Worm (Caenorhabditis elegans) whole organism, young adult: ENCODE results near the gene F55A11.8.

ENCODE experiments used
- C06A6.2 ChIP-seq: fragments of 200-800 bp; sonication (Bioruptor generic); conservative IDR thresholded peaks from 2 replicates; pipeline ENCODE4 v1.3.6; 2022; ENCODE audit warnings: missing genetic modification characterization, missing compliant biosample characterization
- C17E4.6 ChIP-seq: fragments of 200-800 bp; sonication (Bioruptor generic); IDR thresholded peaks from 2 replicates; pipeline ENCODE4 v1.3.6; 2022; ENCODE audit warnings: missing genetic modification reagents, missing genetic modification characterization, missing compliant biosample characterization
- D2030.7 ChIP-seq: fragments of 200-800 bp; sonication (Bioruptor generic); IDR thresholded peaks from 2 replicates; pipeline ENCODE4 v1.3.6; 2022; ENCODE audit warnings: missing genetic modification reagents, missing genetic modification characterization, missing compliant biosample characterization
- F10E7.11 ChIP-seq: sonication (generic microtip); optimal IDR thresholded peaks from 2 replicates; lab custom pipeline; 2017; ENCODE audit warnings: mild to moderate bottlenecking, missing genetic modification characterization, moderate library complexity, missing compliant biosample characterization
- F23B12.7 ChIP-seq: sonication (generic microtip); optimal IDR thresholded peaks from 2 replicates; lab custom pipeline; 2017; ENCODE audit warnings: missing genetic modification characterization, mild to moderate bottlenecking, missing compliant biosample characterization, antibody characterized with exemption, moderate library complexity; ENCODE audit not compliant: insufficient read depth
- F33H1.4 ChIP-seq: fragments of 200-800 bp; sonication (Bioruptor generic); IDR thresholded peaks from 2 replicates; pipeline ENCODE4 v1.3.6; 2022; ENCODE audit warnings: missing genetic modification reagents, missing genetic modification characterization, missing compliant biosample characterization
- K11D2.4 ChIP-seq: fragments of 200-800 bp; sonication (Bioruptor generic); IDR thresholded peaks from 2 replicates; pipeline ENCODE4 v1.3.6; 2022; ENCODE audit warnings: missing genetic modification reagents, missing genetic modification characterization, missing compliant biosample characterization
- Y56A3A.18 ChIP-seq: fragments of 200-800 bp; sonication (Bioruptor generic); IDR thresholded peaks from 2 replicates; pipeline ENCODE4 v1.3.6; 2022; ENCODE audit warnings: missing genetic modification reagents, missing genetic modification characterization, missing compliant biosample characterization
- Y79H2A.3 ChIP-seq: fragments of 200-800 bp; sonication (Bioruptor generic); conservative IDR thresholded peaks from 2 replicates; pipeline ENCODE4 v1.3.6; 2022; ENCODE audit warnings: missing genetic modification reagents, missing genetic modification characterization, missing compliant biosample characterization
- aptf-2 ChIP-seq: fragments of 200-800 bp; sonication (Bioruptor generic); conservative IDR thresholded peaks from 2 replicates; pipeline ENCODE4 v1.3.6; 2022; ENCODE audit warnings: missing genetic modification reagents, missing genetic modification characterization, missing compliant biosample characterization
- athp-1 ChIP-seq: sonication (generic microtip); optimal IDR thresholded peaks from 2 replicates; lab custom pipeline; 2017; ENCODE audit warnings: mild to moderate bottlenecking, missing genetic modification characterization, missing compliant biosample characterization
- attf-3 ChIP-seq: fragments of 200-800 bp; sonication (Bioruptor generic); conservative IDR thresholded peaks from 2 replicates; pipeline ENCODE4 v1.3.6; 2022; ENCODE audit warnings: missing genetic modification reagents, missing genetic modification characterization, missing compliant biosample characterization
- ccch-3 ChIP-seq: fragments of 200-800 bp; sonication (Bioruptor generic); optimal IDR thresholded peaks from 2 replicates; lab custom pipeline; 2018; ENCODE audit warnings: mild to moderate bottlenecking, missing genetic modification characterization, missing compliant biosample characterization
- ceh-91 ChIP-seq: fragments of 200-800 bp; sonication (Bioruptor generic); IDR thresholded peaks from 2 replicates; pipeline ENCODE4 v1.3.6; 2022; ENCODE audit warnings: missing genetic modification reagents, missing genetic modification characterization, missing compliant biosample characterization
- dox-1 ChIP-seq: fragments of 200-800 bp; sonication (Bioruptor generic); IDR thresholded peaks from 2 replicates; pipeline ENCODE4 v1.3.6; 2022; ENCODE audit warnings: missing genetic modification reagents, missing genetic modification characterization, missing compliant biosample characterization
- gei-17 ChIP-seq: fragments of 200-800 bp; sonication (Bioruptor generic); optimal IDR thresholded peaks from 2 replicates; lab custom pipeline; 2018; ENCODE audit warnings: mild to moderate bottlenecking, missing genetic modification characterization, missing compliant biosample characterization
- hmg-1.2 ChIP-seq: fragments of 200-800 bp; sonication (Bioruptor generic); IDR thresholded peaks from 2 replicates; pipeline ENCODE4 v1.3.6; 2022; ENCODE audit warnings: missing genetic modification reagents, missing genetic modification characterization, missing compliant biosample characterization
- lin-26 ChIP-seq: fragments of 200-800 bp; sonication (Bioruptor generic); IDR thresholded peaks from 2 replicates; pipeline ENCODE4 v1.3.6; 2022; ENCODE audit warnings: missing genetic modification reagents, missing genetic modification characterization, missing compliant biosample characterization
- lir-1 ChIP-seq: fragments of 200-800 bp; sonication (Bioruptor generic); conservative IDR thresholded peaks from 2 replicates; pipeline ENCODE4 v1.3.6; 2022; ENCODE audit warnings: missing genetic modification reagents, missing genetic modification characterization, missing compliant biosample characterization
- lsl-1 ChIP-seq: fragments of 200-800 bp; sonication (Bioruptor generic); optimal IDR thresholded peaks from 2 replicates; lab custom pipeline; 2018; ENCODE audit warnings: mild to moderate bottlenecking, missing genetic modification characterization, moderate library complexity, missing compliant biosample characterization
- madf-3 ChIP-seq: fragments of 200-800 bp; sonication (Bioruptor generic); IDR thresholded peaks from 2 replicates; pipeline ENCODE4 v1.3.6; 2022; ENCODE audit warnings: missing genetic modification reagents, missing genetic modification characterization, missing compliant biosample characterization
- nhr-120 ChIP-seq: fragments of 200-800 bp; sonication (Bioruptor generic); IDR thresholded peaks from 2 replicates; pipeline ENCODE4 v1.3.6; 2022; ENCODE audit warnings: missing genetic modification characterization, missing compliant biosample characterization
- nhr-179 ChIP-seq: sonication (generic microtip); optimal IDR thresholded peaks from 2 replicates; lab custom pipeline; 2016; ENCODE audit warnings: mild to moderate bottlenecking, missing genetic modification characterization, missing compliant biosample characterization
- nhr-90 ChIP-seq: sonication (generic microtip); optimal IDR thresholded peaks from 2 replicates; lab custom pipeline; 2016; ENCODE audit warnings: missing genotype, mild to moderate bottlenecking, missing genetic modification characterization, missing compliant biosample characterization
- pha-4 ChIP-seq: fragments of 150-350 bp; sonication (generic microtip); optimal IDR thresholded peaks from 2 replicates; lab custom pipeline; 2014; ENCODE audit warnings: missing biosample characterization, missing genetic modification reagents, missing genetic modification characterization
- rcor-1 ChIP-seq: fragments of 200-800 bp; sonication (Bioruptor generic); IDR thresholded peaks from 2 replicates; pipeline ENCODE4 v1.3.6; 2022; ENCODE audit warnings: missing genetic modification reagents, missing genetic modification characterization, missing compliant biosample characterization
- rpc-1 ChIP-seq, 2 experiments: fragments of 150-350 bp in 1 of 2; sonication (generic microtip) in 1 of 2; optimal IDR thresholded peaks; 2 replicates each; lab custom pipeline; 2014 to 2018; ENCODE audit warnings: missing biosample characterization in 1 of 2, missing genetic modification characterization in 1 of 2, missing genetic modification reagents in 1 of 2, missing genotype in 1 of 2
- sdz-38 ChIP-seq: sonication (generic microtip); optimal IDR thresholded peaks from 2 replicates; lab custom pipeline; 2016; ENCODE audit warnings: missing genotype, missing genetic modification characterization, missing compliant biosample characterization
- snpc-1.1 ChIP-seq: sonication (generic microtip); optimal IDR thresholded peaks from 2 replicates; lab custom pipeline; 2017; ENCODE audit warnings: missing genetic modification characterization, mild to moderate bottlenecking, missing compliant biosample characterization, antibody characterized with exemption, moderate library complexity, missing genotype, missing genetic modification reagents; ENCODE audit not compliant: insufficient read depth
- somi-1 ChIP-seq: fragments of 200-800 bp; sonication (Bioruptor generic); optimal IDR thresholded peaks from 2 replicates; lab custom pipeline; 2018; ENCODE audit warnings: mild to moderate bottlenecking, missing genetic modification characterization, missing compliant biosample characterization
- sptf-2 ChIP-seq: fragments of 200-800 bp; sonication (Bioruptor generic); optimal IDR thresholded peaks from 2 replicates; lab custom pipeline; 2018; ENCODE audit warnings: mild to moderate bottlenecking, missing genetic modification characterization, missing compliant biosample characterization
- tbp1 ChIP-seq: fragments of 200-800 bp; sonication (Bioruptor generic); optimal IDR thresholded peaks from 2 replicates; lab custom pipeline; 2018; ENCODE audit warnings: mild to moderate bottlenecking, missing genetic modification characterization, missing compliant biosample characterization
- tlf-1 ChIP-seq: fragments of 200-800 bp; sonication (Bioruptor generic); optimal IDR thresholded peaks from 2 replicates; lab custom pipeline; 2018; ENCODE audit warnings: mild to moderate bottlenecking, missing genetic modification characterization, missing compliant biosample characterization
- unc-130 ChIP-seq: sonication (generic microtip); optimal IDR thresholded peaks from 2 replicates; lab custom pipeline; 2016; ENCODE audit warnings: missing genetic modification reagents, missing genetic modification characterization, missing compliant biosample characterization
- xnd-1 ChIP-seq: sonication (generic microtip); optimal IDR thresholded peaks from 2 replicates; lab custom pipeline; 2016; ENCODE audit warnings: missing genotype, missing genetic modification reagents, missing genetic modification characterization, missing compliant biosample characterization
- ztf-26 ChIP-seq: sonication (generic microtip); optimal IDR thresholded peaks from 2 replicates; lab custom pipeline; 2017; ENCODE audit warnings: missing genetic modification characterization, missing compliant biosample characterization
- ztf-3 ChIP-seq: fragments of 200-800 bp; sonication (Bioruptor generic); optimal IDR thresholded peaks from 2 replicates; lab custom pipeline; 2018; ENCODE audit warnings: mild to moderate bottlenecking, missing genetic modification characterization, missing compliant biosample characterization
- ztf-6 ChIP-seq: fragments of 200-800 bp; sonication (Bioruptor generic); IDR thresholded peaks from 2 replicates; pipeline ENCODE4 v1.3.6; 2022; ENCODE audit warnings: missing genetic modification reagents, missing genetic modification characterization, missing compliant biosample characterization

The F55A11.8 gene

DNA sequence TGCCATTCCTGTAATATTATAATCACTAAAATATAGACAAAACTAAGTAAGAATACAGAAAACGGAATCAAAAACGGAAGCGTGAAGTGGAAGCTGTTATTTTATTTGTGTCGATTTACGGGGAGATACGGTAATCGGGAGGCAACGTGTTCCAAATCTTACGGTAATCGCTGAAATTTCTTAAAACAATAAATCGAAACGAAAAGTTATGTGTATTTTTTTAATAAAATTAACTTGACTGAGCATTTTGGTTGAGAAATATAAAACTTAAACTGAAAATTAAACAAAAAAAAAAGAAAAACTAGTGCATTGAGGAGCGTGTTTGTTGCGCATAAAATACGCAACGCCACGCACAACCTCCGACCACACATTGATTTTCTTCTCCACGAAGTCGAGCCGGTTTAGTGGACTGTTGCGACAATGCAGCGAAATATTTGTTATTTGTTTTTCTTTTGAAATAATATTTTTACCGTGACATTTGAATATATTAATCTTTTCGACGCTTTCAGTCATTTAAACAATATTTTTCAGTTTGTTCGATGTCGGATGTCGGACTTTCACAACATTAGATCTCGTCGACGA, 23.5 kb upstream of the F55A11.8 start, which contains the start of the genes F55A11.1 and syx-5 (continued):
- no peak for TF ChIP-seq F10E7.11
- TF ChIP-seq tbp1 (GFP tag; lab: Kevin White, UChicago): peak; percentile 58
- TF ChIP-seq Y56A3A.18 (GFP tag; lab: Robert Waterston, UW): 0 out of 2 replicates have a peak, but pooled peaks have one; percentile 71
- TF ChIP-seq rcor-1 (GFP tag; lab: Robert Waterston, UW): peak; percentile 79
- TF ChIP-seq nhr-179: no peak
- peak; percentile 61 for TF ChIP-seq hmg-1.2 (GFP tag; lab: Robert Waterston, UW)
- TF ChIP-seq attf-3: no peak
- peak; percentile 97 for TF ChIP-seq lsl-1 (GFP tag; lab: Kevin White, UChicago)
- TF ChIP-seq C06A6.2: 0 out of 2 replicates have a peak, but pooled peaks have one; percentile 51
- TF ChIP-seq C17E4.6 (GFP tag; lab: Robert Waterston, UW): no peak
- TF ChIP-seq dox-1 (GFP tag; lab: Robert Waterston, UW): peak; percentile 86
- TF ChIP-seq tlf-1 (GFP tag; lab: Kevin White, UChicago): peak; percentile 75
- no peak for TF ChIP-seq lir-1 (GFP tag; lab: Robert Waterston, UW)
- peak; percentile 81 for TF ChIP-seq K11D2.4 (GFP tag; lab: Robert Waterston, UW)
- TF ChIP-seq D2030.7 (GFP tag; lab: Robert Waterston, UW): peak; percentile 56; the same call in 1 of the 2 replicates
- peak; percentile 80 for TF ChIP-seq ztf-26 (tag; lab: Kevin White, UChicago)
- TF ChIP-seq athp-1 (tag; lab: Kevin White, UChicago): no peak
- TF ChIP-seq gei-17: peak; percentile 50
- peak; percentile 40 for TF ChIP-seq ztf-3 (GFP tag; lab: Kevin White, UChicago)
- TF ChIP-seq F33H1.4 (GFP tag; lab: Robert Waterston, UW): peak; percentile 55
- TF ChIP-seq xnd-1: peak; percentile 39
- no peak for TF ChIP-seq lin-26 (GFP tag; lab: Robert Waterston, UW)
- no peak for TF ChIP-seq Y79H2A.3 (GFP tag; lab: Robert Waterston, UW)

DNA sequence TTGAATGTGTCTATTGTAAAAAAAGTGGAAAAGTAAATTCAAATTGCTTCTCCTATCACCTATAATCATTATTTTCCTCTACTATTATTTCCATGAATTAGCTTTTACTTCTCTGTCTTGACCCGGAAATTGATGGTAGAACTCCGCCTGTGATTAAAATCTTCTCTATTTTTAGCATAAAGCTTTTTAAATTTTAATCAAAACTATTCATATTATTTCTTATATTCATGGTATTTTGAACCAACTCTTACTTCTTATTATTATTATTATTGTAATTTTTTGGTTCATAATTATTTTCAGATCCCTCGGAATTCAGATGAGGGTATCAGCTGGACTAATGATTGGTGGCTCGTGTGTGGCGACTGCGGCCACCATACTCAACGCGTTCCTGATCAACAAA, 21.0 kb upstream of the F55A11.8 start, which contains the start of gene sel-11:
TSS of gene sel-11 (plus strand) at position 301 of the 400 bp plus-strand sequence.
- TF ChIP-seq pha-4: no peak

DNA sequence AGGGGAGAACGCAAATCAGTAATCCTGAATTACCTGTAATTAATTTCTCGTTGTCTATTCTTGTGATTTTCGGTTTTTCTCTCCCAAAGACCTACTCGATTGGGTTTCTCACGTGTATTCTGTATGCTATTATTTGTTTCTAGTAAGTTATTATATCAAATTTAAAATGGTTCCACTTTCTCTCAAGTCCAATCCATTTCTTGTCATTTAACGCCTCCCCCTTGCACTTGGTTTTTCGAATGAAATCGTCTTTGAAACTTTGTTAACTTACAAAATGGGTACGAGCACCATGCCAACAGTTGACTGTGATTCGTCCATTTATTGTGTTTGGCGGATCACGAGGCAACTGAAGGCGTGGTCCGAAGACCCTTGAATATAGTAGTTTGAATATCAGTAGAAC, 18.3 kb upstream of the F55A11.8 start:
- TF ChIP-seq ccch-3 (no peak), sdz-38 (tag; lab: Kevin White, UChicago) (no peak), lir-1 (GFP tag; lab: Robert Waterston, UW) (no peak), nhr-120 (GFP tag; lab: Robert Waterston, UW) (no peak), ztf-6 (GFP tag; lab: Robert Waterston, UW) (no peak), somi-1 (GFP tag; lab: Kevin White, UChicago) (no peak), lin-26 (GFP tag; lab: Robert Waterston, UW) (no peak), snpc-1.1 (no peak), madf-3 (GFP tag; lab: Robert Waterston, UW) (no peak), unc-130 (GFP tag; lab: Kevin White, UChicago) (no peak), Y56A3A.18 (GFP tag; lab: Robert Waterston, UW) (no peak), rpc-1 (optimal IDR thresholded peaks at IDR 0.05; lab: Kevin White, UChicago) (no peak), rpc-1 (tag; optimal IDR thresholded peaks at IDR 0.05; lab: Kevin White, UChicago) (no peak), aptf-2 (no peak), ceh-91 (GFP tag; lab: Robert Waterston, UW) (no peak), F23B12.7 (tag; lab: Kevin White, UChicago) (no peak), F10E7.11 (no peak), nhr-90 (tag; lab: Kevin White, UChicago) (no peak), sptf-2 (no peak)
